Fruit fly (Drosophila melanogaster): ENCODE data around the gene Edg91.

DNA sequence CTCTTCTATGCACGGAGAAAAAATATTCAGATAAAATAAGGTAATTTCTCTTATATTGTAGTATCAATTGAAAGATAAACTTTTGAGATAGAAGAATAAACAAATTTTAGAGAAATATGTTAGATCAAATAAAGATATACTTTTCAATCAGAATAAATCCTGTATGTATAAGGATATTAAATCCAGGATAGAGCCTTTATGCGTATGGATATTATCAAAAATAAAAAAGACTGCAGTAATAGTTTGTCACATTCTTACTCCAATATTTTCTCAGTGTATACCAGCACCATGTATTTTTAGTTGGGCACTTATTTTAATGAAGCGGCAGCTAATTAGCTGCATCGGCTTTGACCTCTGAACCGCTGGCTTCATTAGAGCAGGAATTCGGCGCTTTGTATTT is 19.5 kb downstream of the Edg91 start:
- TF ChIP-seq Pif1A (GFP tag; optimal IDR thresholded peaks at IDR 0.05) (no peak), CG12605 (GFP tag; IDR thresholded peaks at IDR 0.05) (no peak), rn (GFP tag; IDR thresholded peaks at IDR 0.05) (no peak), CG9948 (tag; optimal IDR thresholded peaks at IDR 0.05) (no peak), CG14655 (GFP tag; optimal IDR thresholded peaks at IDR 0.05) (no peak), Pif1B (GFP tag; optimal IDR thresholded peaks at IDR 0.05) (no peak), D1 (tag; optimal IDR thresholded peaks at IDR 0.05) (no peak), CG34367 (tag; optimal IDR thresholded peaks at IDR 0.05) (no peak), CG8159 (tag; optimal IDR thresholded peaks at IDR 0.05) (no peak)
